Worm (Caenorhabditis elegans) whole organism, early embryonic: ENCODE results near the gene cutl-23.

Experiments used
- B0310.2 ChIP-seq: sonication (generic microtip); optimal IDR thresholded peaks from 2 replicates; lab custom pipeline; 2016; ENCODE audit warnings: mild to moderate bottlenecking, missing genetic modification characterization, missing compliant biosample characterization
- aly-1 ChIP-seq: sonication (generic microtip); optimal IDR thresholded peaks from 2 replicates; lab custom pipeline; 2016; ENCODE audit warnings: missing genetic modification characterization, missing compliant biosample characterization
- ama-1 ChIP-seq: fragments of 150-350 bp; optimal IDR thresholded peaks from 2 replicates; lab custom pipeline; 2014
- flt-1 ChIP-seq: fragments of 200-800 bp; sonication (Bioruptor generic); IDR thresholded peaks from 2 replicates; pipeline ENCODE4 v1.3.6; 2022; ENCODE audit warnings: missing genetic modification characterization, missing compliant biosample characterization
- pes-1 ChIP-seq: fragments of 200-800 bp; sonication (Bioruptor generic); IDR thresholded peaks from 2 replicates; pipeline ENCODE4 v1.3.6; 2022; ENCODE audit warnings: missing genetic modification reagents, missing genetic modification characterization, missing compliant biosample characterization

- TF ChIP-seq pes-1 (GFP tag; lab: Robert Waterston, UW) (no peak), ama-1 (lab: Kevin White, UChicago) (no peak), B0310.2 (no peak), aly-1 (tag; lab: Kevin White, UChicago) (peak; percentile 51), flt-1 (no peak)
Measured at ce11 chrIII:5720266-5721019, 49.5 kb upstream of the cutl-23 start.
